Fruit fly (Drosophila melanogaster): ENCODE measurements around the gene Ude.

The Ude gene

dm6 chr3R:24768538-24769401 lies 30.7 kb downstream of the Ude start, which contains the start of gene CG13631 (continued):
- peak; percentile 61 for TF ChIP-seq pho (GFP tag; optimal IDR thresholded peaks at IDR 0.05)
- peak; percentile 90 for TF ChIP-seq CG18764 (GFP tag; optimal IDR thresholded peaks at IDR 0.05)
- peak; percentile 73 for TF ChIP-seq cwo (GFP tag; optimal IDR thresholded peaks at IDR 0.05)
- peak; percentile 74 for TF ChIP-seq dati (GFP tag; IDR thresholded peaks at IDR 0.05)
- TF ChIP-seq ato (GFP tag; IDR thresholded peaks at IDR 0.05; ENCODE audit: partially characterized antibody): no peak
- peak; percentile 68 for TF ChIP-seq Meics (GFP tag; optimal IDR thresholded peaks at IDR 0.05)
- TF ChIP-seq CG6254 (GFP tag; optimal IDR thresholded peaks at IDR 0.05): peak; percentile 95
- peak in 1 of 2 experiments; percentile 96 for TF ChIP-seq Eip74EF (GFP tag; optimal IDR thresholded peaks at IDR 0.05)
- TF ChIP-seq kni (GFP tag; optimal IDR thresholded peaks at IDR 0.05): peak; percentile 86
- TF ChIP-seq mirr (GFP tag; optimal IDR thresholded peaks at IDR 0.05): no peak
- peak; percentile 72 for TF ChIP-seq CG14014 (GFP tag; IDR thresholded peaks at IDR 0.05)
- peak; percentile 55 for TF ChIP-seq Dip3 (GFP tag; optimal IDR thresholded peaks at IDR 0.05)
- peak; percentile 86 for TF ChIP-seq shn (GFP tag; optimal IDR thresholded peaks at IDR 0.05)
- TF ChIP-seq CG4328 (GFP tag; optimal IDR thresholded peaks at IDR 0.05): peak; percentile 84
- TF ChIP-seq CG34422 (GFP tag; IDR thresholded peaks at IDR 0.05): peak; percentile 88; the same call in 2 of the 3 replicates
- peak; percentile 90 for TF ChIP-seq CG17186 (GFP tag; optimal IDR thresholded peaks at IDR 0.05)
- peak; percentile 94 for TF ChIP-seq CG10431 (GFP tag; optimal IDR thresholded peaks at IDR 0.05)
- TF ChIP-seq CG7839 (tag; optimal IDR thresholded peaks at IDR 0.05): peak; percentile 95
- TF ChIP-seq CG16779 (GFP tag; IDR thresholded peaks at IDR 0.05): no peak
- peak; percentile 90; the same call in 2 of the 3 replicates for TF ChIP-seq CG11093 (GFP tag; IDR thresholded peaks at IDR 0.05)
- TF ChIP-seq CG3838 (GFP tag; optimal IDR thresholded peaks at IDR 0.05): peak; percentile 52
- peak; percentile 16 for TF ChIP-seq Jarid2 (GFP tag; optimal IDR thresholded peaks at IDR 0.05)
- TF ChIP-seq so (GFP tag; IDR thresholded peaks at IDR 0.05): peak; percentile 92
- peak; percentile 96 for TF ChIP-seq Med (GFP tag)
- TF ChIP-seq C15 (GFP tag; IDR thresholded peaks at IDR 0.05): peak; percentile 50; the same call in 1 of the 3 replicates
- no peak for TF ChIP-seq Elba2 (GFP tag; optimal IDR thresholded peaks at IDR 0.05)
- peak; percentile 84; the same call in 1 of the 2 replicates for TF ChIP-seq dimm (GFP tag; IDR thresholded peaks at IDR 0.05)
- peak; percentile 95 to 96 for TF ChIP-seq Pdp1 (GFP tag; optimal IDR thresholded peaks at IDR 0.05)
- peak; percentile 61 for TF ChIP-seq Fer2 (tag; optimal IDR thresholded peaks at IDR 0.05)
- TF ChIP-seq al (GFP tag; IDR thresholded peaks at IDR 0.05): 0 out of 2 replicates have a peak, but pooled peaks have one; percentile 16
- peak; percentile 81 for TF ChIP-seq lilli (GFP tag; optimal IDR thresholded peaks at IDR 0.05)
- no peak for TF ChIP-seq HLH4C (GFP tag; IDR thresholded peaks at IDR 0.05; ENCODE audit: partially characterized antibody)
- TF ChIP-seq nom (GFP tag; optimal IDR thresholded peaks at IDR 0.05): no peak
- peak; percentile 86 for TF ChIP-seq her (GFP tag; optimal IDR thresholded peaks at IDR 0.05)
- peak; percentile 94 for TF ChIP-seq CG12391 (tag; optimal IDR thresholded peaks at IDR 0.05)
- TF ChIP-seq Side (GFP tag; optimal IDR thresholded peaks at IDR 0.05): peak; percentile 94
- TF ChIP-seq bcd (GFP tag; optimal IDR thresholded peaks at IDR 0.05): peak; percentile 96
- TF ChIP-seq Nf-YA (GFP tag; IDR thresholded peaks at IDR 0.05): peak; percentile 88
- peak; percentile 62 for TF ChIP-seq CTCF (GFP tag; optimal IDR thresholded peaks at IDR 0.05)
- TF ChIP-seq ERR (GFP tag; optimal IDR thresholded peaks at IDR 0.05): peak; percentile 87
- TF ChIP-seq CG18476 (GFP tag; optimal IDR thresholded peaks at IDR 0.05): peak; percentile 90
- peak; percentile 90 for TF ChIP-seq CG12104 (GFP tag; optimal IDR thresholded peaks at IDR 0.05)
- peak; percentile 73 for TF ChIP-seq HmgD (GFP tag; optimal IDR thresholded peaks at IDR 0.05)
- TF ChIP-seq Hr3 (GFP tag; optimal IDR thresholded peaks at IDR 0.05): peak; percentile 95
- TF ChIP-seq CG17568 (GFP tag; optimal IDR thresholded peaks at IDR 0.05): peak; percentile 82
- TF ChIP-seq ind (GFP tag; optimal IDR thresholded peaks at IDR 0.05): peak; percentile 94
- TF ChIP-seq ewg (GFP tag; optimal IDR thresholded peaks at IDR 0.05): peak; percentile 96
- TF ChIP-seq CG4730 (GFP tag; IDR thresholded peaks at IDR 0.05): peak; percentile 87
- peak; percentile 83 for TF ChIP-seq CG9876 (GFP tag; optimal IDR thresholded peaks at IDR 0.05)

All from whole organism, embryonic.